Worm (Caenorhabditis elegans) whole organism, L1 larva: ENCODE measurements around the gene msra-1.

Experiments
- dpl-1 ChIP-seq, 3 experiments: fragments of 150-350 bp in 2 of 3; sonication (generic microtip) in 1 of 3; optimal IDR thresholded peaks; 2 replicates each; lab custom pipeline; 2014 to 2017; ENCODE audit warnings: missing biosample characterization in 3 of 3, missing genetic modification characterization in 3 of 3, missing genetic modification reagents in 3 of 3
- efl-3 ChIP-seq: fragments of 200-800 bp; sonication (Bioruptor generic); optimal IDR thresholded peaks from 2 replicates; lab custom pipeline; 2018; ENCODE audit warnings: mild to moderate bottlenecking, missing genetic modification characterization, missing compliant biosample characterization
- lin-14 ChIP-seq: fragments of 200-800 bp; sonication (Bioruptor generic); optimal IDR thresholded peaks from 2 replicates; lab custom pipeline; 2018; ENCODE audit warnings: mild to moderate bottlenecking, missing genetic modification characterization, moderate library complexity, missing compliant biosample characterization
- zag-1 ChIP-seq: fragments of 150-350 bp; optimal IDR thresholded peaks from 2 replicates; lab custom pipeline; 2014; ENCODE audit warnings: missing biosample characterization, missing genetic modification characterization

ce11 chrII:7352507-7352906, 11.3 kb downstream of the msra-1 start, which contains the start of gene hsp-4:
- TF ChIP-seq efl-3 (no peak), zag-1 (tag; lab: Kevin White, UChicago) (no peak), dpl-1 (GFP tag; optimal IDR thresholded peaks at IDR 0.05; lab: Kevin White, UChicago) (no peak), lin-14 (GFP tag; lab: Kevin White, UChicago) (peak; percentile 23)
